Worm (Caenorhabditis elegans): Measurements from ENCODE around the gene C10A4.4.

The C10A4.4 gene

DNA sequence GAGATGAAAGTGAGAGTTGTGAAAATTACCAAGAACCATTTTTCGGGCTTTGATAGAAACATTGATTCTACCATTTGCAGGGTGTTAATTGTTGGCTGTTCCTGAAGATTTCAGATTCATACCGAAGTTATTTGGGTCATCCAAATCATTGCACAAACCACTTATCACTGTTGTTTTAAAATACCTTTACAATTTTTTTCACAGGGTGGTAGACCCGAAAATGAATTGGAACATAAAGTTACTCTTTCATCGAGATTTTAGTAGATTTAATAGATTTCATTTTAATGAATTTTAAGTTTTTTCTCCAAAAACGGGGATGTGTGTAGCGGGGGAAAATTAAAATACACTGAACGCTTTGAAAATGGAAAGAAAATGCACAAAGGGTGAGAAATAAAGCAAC is 14.5 kb downstream of the C10A4.4 start, which contains the start of gene C10A4.7:
C10A4.7 (minus strand) TSS at position 101 of the 400 bp plus-strand sequence.
- TF ChIP-seq sptf-2 (GFP tag; optimal IDR thresholded peaks at IDR 0.05) (no peak), mcd-1 (GFP tag; IDR thresholded peaks at IDR 0.05) (no peak), unc-62 (GFP tag; optimal IDR thresholded peaks at IDR 0.05) (no peak), Y53F4B.3 (GFP tag; IDR thresholded peaks at IDR 0.05) (no peak), madf-3 (GFP tag; IDR thresholded peaks at IDR 0.05) (no peak), ceh-58 (GFP tag; IDR thresholded peaks at IDR 0.05) (no peak), hsf-1 (GFP tag; IDR thresholded peaks at IDR 0.05) (no peak), nhr-90 (tag; optimal IDR thresholded peaks at IDR 0.05) (no peak)

DNA sequence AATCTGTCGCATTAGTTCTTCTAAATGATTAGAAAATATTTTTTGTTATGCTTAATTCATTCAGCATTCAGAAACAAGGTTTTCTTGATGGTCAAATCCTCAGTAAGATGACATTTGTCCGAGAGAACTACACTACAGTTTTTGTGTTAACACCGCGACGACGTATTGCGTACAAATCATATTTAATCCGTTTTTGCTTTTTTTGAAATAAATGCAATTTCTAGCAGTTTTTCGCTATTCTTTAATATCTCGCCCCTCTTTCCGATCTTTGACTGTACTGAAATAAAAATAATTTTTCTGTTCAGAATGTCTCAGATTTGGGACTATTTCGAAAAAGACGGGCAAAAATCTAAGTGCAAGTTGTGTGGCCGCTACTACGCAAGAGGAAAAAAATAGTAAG is 15.2 kb downstream of the C10A4.4 start, which contains the start of gene C10A4.1:
C10A4.1 (plus strand) TSS at position 301 of the 400 bp plus-strand sequence.
- TF ChIP-seq C06A6.2 (GFP tag; conservative IDR thresholded peaks at IDR 0.05) (no peak), rpc-1 (optimal IDR thresholded peaks at IDR 0.05) (no peak), rpc-1 (tag; optimal IDR thresholded peaks at IDR 0.05) (no peak), tbp1 (GFP tag; optimal IDR thresholded peaks at IDR 0.05) (no peak), B0035.1 (tag; optimal IDR thresholded peaks at IDR 0.05) (no peak), attf-5 (GFP tag; optimal IDR thresholded peaks at IDR 0.05) (no peak)

DNA sequence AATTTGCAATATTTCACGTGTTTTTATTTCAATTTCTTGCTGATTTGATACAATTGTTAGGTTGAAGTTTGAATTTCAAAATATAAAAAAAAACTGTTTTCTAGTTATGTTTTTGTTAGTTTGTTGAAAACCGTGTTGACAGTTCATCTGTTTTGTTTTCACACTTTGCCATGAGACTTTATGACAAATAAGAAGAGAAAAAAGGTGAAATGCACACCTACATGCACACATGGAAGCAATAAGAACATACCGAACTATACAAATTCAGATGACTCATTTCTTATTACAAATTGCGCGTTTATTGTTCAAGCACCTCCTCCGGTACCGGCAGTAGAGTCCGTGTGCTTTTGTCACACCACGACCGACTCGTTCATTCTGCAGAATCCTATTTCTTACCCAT is 19.7 kb downstream of the C10A4.4 start, which contains the start of gene C10A4.9:
C10A4.9 (plus strand) TSS at position 301 of the 400 bp plus-strand sequence.
- TF ChIP-seq dox-1 (GFP tag; IDR thresholded peaks at IDR 0.05) = no peak
- no peak for TF ChIP-seq aptf-3 (GFP tag; IDR thresholded peaks at IDR 0.05)
- no peak for TF ChIP-seq F22D6.2 (tag; optimal IDR thresholded peaks at IDR 0.05)
- no peak for TF ChIP-seq ceh-91 (GFP tag; IDR thresholded peaks at IDR 0.05)
- TF ChIP-seq lsy-27 (tag; optimal IDR thresholded peaks at IDR 0.05; ENCODE audit: borderline replicate concordance, insufficient read depth) = no peak
- no peak for TF ChIP-seq nhr-80 (tag; optimal IDR thresholded peaks at IDR 0.05)
- TF ChIP-seq repo-1 (tag; optimal IDR thresholded peaks at IDR 0.05) = no peak
- no peak for TF ChIP-seq snpc-1.1 (tag; optimal IDR thresholded peaks at IDR 0.05; ENCODE audit: insufficient read depth)
- no peak for TF ChIP-seq ztf-28 (GFP tag; IDR thresholded peaks at IDR 0.05)
- no peak for TF ChIP-seq ZK185.1 (tag; optimal IDR thresholded peaks at IDR 0.05; ENCODE audit: poor library complexity, severe bottlenecking)
- no peak for TF ChIP-seq cebp-1 (GFP tag; IDR thresholded peaks at IDR 0.05)
- TF ChIP-seq cebp-1 (tag; optimal IDR thresholded peaks at IDR 0.05) = no peak
- TF ChIP-seq Y95B8A.8 (GFP tag; IDR thresholded peaks at IDR 0.05) = no peak
- TF ChIP-seq lin-54 (GFP tag; optimal IDR thresholded peaks at IDR 0.05) = no peak
- no peak for TF ChIP-seq ama-1 (optimal IDR thresholded peaks at IDR 0.05)
- no peak for TF ChIP-seq ama-1 (GFP tag; optimal IDR thresholded peaks at IDR 0.05)

DNA sequence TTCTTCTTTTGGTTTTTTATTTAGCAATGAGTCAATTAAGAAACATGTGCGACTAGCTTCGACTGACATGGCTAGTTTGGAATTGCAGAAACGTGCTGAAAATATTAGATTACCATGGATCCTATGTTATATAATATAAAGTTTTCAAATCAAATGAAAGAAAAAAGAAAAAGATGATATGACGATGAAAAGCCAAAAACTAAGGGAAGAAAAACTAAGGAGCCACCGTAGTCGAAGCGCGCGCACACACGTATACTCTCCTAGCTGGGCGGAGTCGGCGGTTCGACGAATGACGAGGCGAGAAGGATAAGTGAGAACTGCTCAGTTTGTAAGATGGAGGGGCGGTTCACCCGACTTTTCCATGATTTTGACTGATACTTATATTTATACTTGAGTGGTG is 23.9 kb downstream of the C10A4.4 start, which contains the start of gene mnm-2:
mnm-2 (minus strand) TSS at position 101 of the 400 bp plus-strand sequence.
- TF ChIP-seq tbx-9 (tag; optimal IDR thresholded peaks at IDR 0.05; ENCODE audit: borderline replicate concordance) = no peak
- no peak for TF ChIP-seq attf-5 (GFP tag; optimal IDR thresholded peaks at IDR 0.05)

DNA sequence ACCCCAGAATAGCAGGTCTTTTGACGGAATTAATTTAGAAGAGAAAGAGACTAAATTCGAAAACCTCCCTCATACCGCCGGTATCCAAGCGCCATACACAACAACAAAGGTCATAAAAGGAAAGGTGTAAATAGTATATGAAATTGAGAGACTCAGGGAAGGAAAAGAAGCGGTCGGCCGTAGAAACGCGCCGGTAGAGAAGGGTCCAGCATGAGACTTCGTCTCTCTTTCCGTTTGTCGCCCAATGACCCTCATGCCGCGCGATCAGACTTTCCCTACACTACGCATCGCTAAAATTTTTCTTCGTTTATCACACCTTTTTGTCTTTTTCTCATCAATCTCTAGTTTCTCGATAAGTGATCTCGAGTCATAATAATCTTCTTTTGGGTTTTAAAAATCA is 29.6 kb downstream of the C10A4.4 start:
- TF ChIP-seq ztf-6 (GFP tag; IDR thresholded peaks at IDR 0.05) (no peak), madf-6 (GFP tag; IDR thresholded peaks at IDR 0.05) (no peak), sdz-38 (tag; optimal IDR thresholded peaks at IDR 0.05) (no peak), nfyb-1 (GFP tag; IDR thresholded peaks at IDR 0.05) (no peak), egl-44 (GFP tag; IDR thresholded peaks at IDR 0.05) (no peak), lin-54 (GFP tag; optimal IDR thresholded peaks at IDR 0.05) (no peak), lsy-27 (tag; optimal IDR thresholded peaks at IDR 0.05; ENCODE audit: borderline replicate concordance, insufficient read depth) (no peak)

Data from whole organism, young adult.